Worm (Caenorhabditis elegans): Measurements from ENCODE around the gene oac-2.

oac-2 gene

DNA sequence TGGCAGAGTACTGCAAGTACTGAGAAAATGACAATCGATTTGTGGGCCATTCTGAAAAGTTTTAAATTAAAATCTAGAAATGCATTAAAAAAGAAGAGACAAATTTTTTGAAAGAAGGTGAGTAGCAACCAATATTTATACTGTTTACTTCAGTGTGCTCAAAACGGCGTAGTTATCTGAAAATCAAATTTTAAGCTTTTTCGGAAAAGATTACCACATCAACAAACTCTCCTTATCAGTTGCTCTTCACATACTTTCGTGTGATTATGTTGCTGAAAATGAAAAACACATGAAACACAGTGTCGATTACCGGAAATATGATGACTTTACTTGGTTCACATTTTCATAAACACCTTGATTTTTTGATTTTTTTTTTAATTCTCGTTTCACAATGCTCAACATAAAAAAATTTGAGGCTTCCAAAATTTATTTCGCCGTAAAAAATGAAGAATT is 7.7 kb upstream of the oac-2 start, which contains the start of gene lys-7:
lys-7 (minus strand) TSS at position 51 of the 453 bp plus-strand sequence.
- peak; percentile 12 for TF ChIP-seq sma-9 (GFP tag; optimal IDR thresholded peaks at IDR 0.05)
- no peak for TF ChIP-seq sma-9 (tag; optimal IDR thresholded peaks at IDR 0.05)
- TF ChIP-seq aly-2 (tag; optimal IDR thresholded peaks at IDR 0.05) = no peak

DNA sequence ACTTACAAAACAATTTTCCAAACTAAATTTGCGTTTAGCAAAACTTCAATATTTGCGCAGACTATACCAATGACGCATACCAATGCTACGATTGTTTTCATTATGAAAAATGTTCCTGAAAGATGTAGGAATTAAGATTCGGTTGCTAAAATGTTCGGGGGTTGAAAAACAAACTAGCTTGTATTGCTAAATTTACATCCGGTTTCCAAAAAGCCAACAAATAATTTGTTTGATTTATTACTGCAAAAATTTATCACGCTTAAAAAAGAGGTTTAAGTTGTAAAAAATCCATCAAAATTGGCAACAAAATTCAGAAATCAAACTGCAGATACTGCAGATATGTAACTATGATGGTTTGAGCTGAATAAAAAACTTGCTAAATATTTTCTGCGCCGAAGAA is 5.4 kb upstream of the oac-2 start, which contains the start of gene srbc-30:
srbc-30 (minus strand) TSS at position 101 of the 400 bp plus-strand sequence.
- TF ChIP-seq ceh-16 (tag; optimal IDR thresholded peaks at IDR 0.05) = no peak
- no peak for TF ChIP-seq unc-62 (GFP tag; optimal IDR thresholded peaks at IDR 0.05)

DNA sequence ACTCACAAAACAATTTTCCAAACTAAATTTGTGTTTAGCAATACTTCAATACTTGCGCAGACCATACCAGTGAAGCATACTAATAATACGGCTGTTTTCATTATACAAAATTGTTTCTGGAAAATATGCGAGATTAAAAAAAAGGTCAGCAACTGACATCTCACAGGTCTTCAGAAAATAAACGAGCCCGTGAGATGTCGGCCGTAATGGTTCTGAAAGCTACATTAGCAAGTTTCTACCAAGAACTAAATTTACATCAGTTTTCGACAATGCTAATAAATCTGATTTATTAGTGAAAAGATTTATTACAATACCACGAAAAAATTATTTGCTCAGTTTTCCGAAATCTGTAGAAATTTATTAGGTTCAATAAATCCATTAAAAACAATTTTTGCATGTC is 2.6 kb upstream of the oac-2 start, which contains the start of gene srbc-31:
srbc-31 (minus strand) TSS at position 101 of the 400 bp plus-strand sequence.
- no peak for TF ChIP-seq ama-1 (optimal IDR thresholded peaks at IDR 0.05)
- no peak for TF ChIP-seq lin-11 (tag; optimal IDR thresholded peaks at IDR 0.05)
- no peak for TF ChIP-seq aly-2 (tag; optimal IDR thresholded peaks at IDR 0.05)
- TF ChIP-seq unc-39 (tag; optimal IDR thresholded peaks at IDR 0.05) = no peak
- no peak for TF ChIP-seq nhr-237 (tag; optimal IDR thresholded peaks at IDR 0.05)
- TF ChIP-seq peb-1 (tag; optimal IDR thresholded peaks at IDR 0.05) = no peak
- no peak for TF ChIP-seq C34F6.9 (tag; optimal IDR thresholded peaks at IDR 0.05)
- no peak for TF ChIP-seq R02D3.7 (tag; optimal IDR thresholded peaks at IDR 0.05)
- no peak for TF ChIP-seq mab-5 (tag; optimal IDR thresholded peaks at IDR 0.05)
- TF ChIP-seq nhr-25 (tag; optimal IDR thresholded peaks at IDR 0.05) = no peak
- no peak for TF ChIP-seq lsy-2 (tag; optimal IDR thresholded peaks at IDR 0.05)
- no peak for TF ChIP-seq ztf-11 (tag; optimal IDR thresholded peaks at IDR 0.05)

DNA sequence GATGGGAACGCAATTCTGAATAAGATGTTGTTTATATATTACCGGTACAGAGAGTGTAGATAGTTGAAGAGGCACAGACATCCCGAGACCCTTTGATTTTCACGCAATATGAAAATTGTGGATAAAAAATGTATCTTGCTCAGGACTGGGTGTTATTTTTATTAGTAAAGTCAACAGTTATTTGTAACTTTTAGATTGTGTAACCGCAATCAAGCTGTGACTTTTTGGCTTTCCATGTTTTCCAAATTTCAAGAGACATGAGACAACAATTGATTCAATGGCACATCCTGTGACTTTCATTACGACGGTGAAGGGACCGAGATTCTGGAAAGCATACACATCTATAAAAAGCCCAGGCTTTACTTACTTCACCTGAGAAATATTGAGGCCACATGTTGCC is 1.3 kb upstream of the oac-2 start:
- no peak for TF ChIP-seq ztf-4 (tag; optimal IDR thresholded peaks at IDR 0.05)
- TF ChIP-seq nhr-129 (tag; optimal IDR thresholded peaks at IDR 0.05) = no peak
- TF ChIP-seq dmd-4 (tag; optimal IDR thresholded peaks at IDR 0.05) = no peak
- no peak for TF ChIP-seq mab-5 (tag; optimal IDR thresholded peaks at IDR 0.05)
- no peak for TF ChIP-seq sem-4 (tag; optimal IDR thresholded peaks at IDR 0.05)
- TF ChIP-seq sma-3 (GFP tag; optimal IDR thresholded peaks at IDR 0.05) = no peak
- no peak for TF ChIP-seq peb-1 (tag; optimal IDR thresholded peaks at IDR 0.05)
- TF ChIP-seq blmp-1 (tag; optimal IDR thresholded peaks at IDR 0.05; ENCODE audit: insufficient read depth) = no peak
- no peak for TF ChIP-seq crh-2 (tag; optimal IDR thresholded peaks at IDR 0.05)
- TF ChIP-seq nhr-23 (tag; optimal IDR thresholded peaks at IDR 0.05) = no peak
- no peak for TF ChIP-seq lsy-2 (tag; optimal IDR thresholded peaks at IDR 0.05)

DNA sequence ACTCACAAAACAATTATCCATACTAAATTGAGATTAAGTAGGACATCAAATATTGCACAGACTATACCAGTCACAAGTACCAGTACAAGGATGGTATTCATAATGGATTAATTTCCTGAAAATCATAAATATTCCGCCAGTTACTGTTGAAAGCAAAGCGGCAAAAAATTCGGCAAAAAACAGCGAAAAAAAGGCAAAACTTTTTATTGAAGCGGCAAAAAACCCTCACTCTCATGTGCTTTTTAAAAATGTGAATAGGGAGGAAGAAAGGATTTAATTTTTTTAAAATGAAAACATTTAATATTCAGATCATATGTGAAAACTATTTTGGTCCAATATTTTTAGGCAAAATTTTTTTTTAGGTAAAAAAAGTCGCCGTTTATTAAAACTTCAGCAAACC is 4.1 kb downstream of the oac-2 start, which contains the start of gene srbc-29:
srbc-29 (minus strand) TSS at position 101 of the 400 bp plus-strand sequence.
- no peak for TF ChIP-seq lin-13 (GFP tag; optimal IDR thresholded peaks at IDR 0.05)
- TF ChIP-seq fos-1 (tag; optimal IDR thresholded peaks at IDR 0.05) = no peak
- TF ChIP-seq gmeb-1 (tag; optimal IDR thresholded peaks at IDR 0.05) = no peak
- no peak for TF ChIP-seq zag-1 (tag; optimal IDR thresholded peaks at IDR 0.05)
- no peak for TF ChIP-seq elt-3 (tag; optimal IDR thresholded peaks at IDR 0.05)
- TF ChIP-seq ztf-4 (tag; optimal IDR thresholded peaks at IDR 0.05) = no peak
- TF ChIP-seq R02D3.7 (tag; optimal IDR thresholded peaks at IDR 0.05) = no peak
- no peak for TF ChIP-seq F13H6.1 (tag; optimal IDR thresholded peaks at IDR 0.05)
- no peak for TF ChIP-seq unc-62 (GFP tag; optimal IDR thresholded peaks at IDR 0.05)
- TF ChIP-seq ztf-1 (GFP tag; conservative IDR thresholded peaks at IDR 0.05) = no peak

DNA sequence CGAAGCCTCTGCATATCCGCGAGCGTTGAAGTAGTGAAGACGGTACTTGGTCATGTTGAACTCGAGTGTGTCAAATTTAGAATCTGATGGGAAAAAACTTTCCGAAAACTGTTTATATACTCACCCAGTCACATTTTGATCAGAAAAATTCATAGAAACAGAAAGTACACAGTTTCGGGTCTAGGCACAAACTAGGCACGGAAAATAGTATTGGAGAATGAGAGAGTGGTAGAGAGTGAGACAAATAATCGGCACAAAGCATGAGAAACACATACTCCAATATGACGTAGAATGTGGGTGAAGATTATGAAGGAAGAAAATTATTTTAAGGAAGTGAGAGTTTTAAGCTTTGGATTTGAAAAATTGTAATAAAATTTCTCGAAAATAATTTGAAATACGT is 6.5 kb downstream of the oac-2 start, which contains the start of gene gst-33:
gst-33 (minus strand) TSS at position 127 of the 400 bp plus-strand sequence.
- TF ChIP-seq sma-9 (GFP tag; optimal IDR thresholded peaks at IDR 0.05) (peak; percentile 73), sma-9 (tag; optimal IDR thresholded peaks at IDR 0.05) (no peak), nhr-129 (tag; optimal IDR thresholded peaks at IDR 0.05) (peak; percentile 39), fos-1 (tag; optimal IDR thresholded peaks at IDR 0.05) (peak; percentile 41), F13H6.1 (tag; optimal IDR thresholded peaks at IDR 0.05) (peak; percentile 4), ztf-1 (GFP tag; conservative IDR thresholded peaks at IDR 0.05) (no peak), nhr-12 (tag; optimal IDR thresholded peaks at IDR 0.05) (no peak), gmeb-1 (tag; optimal IDR thresholded peaks at IDR 0.05) (peak; percentile 61), nhr-21 (tag; optimal IDR thresholded peaks at IDR 0.05) (no peak), blmp-1 (tag; optimal IDR thresholded peaks at IDR 0.05; ENCODE audit: insufficient read depth) (peak; percentile 61), crh-2 (tag; optimal IDR thresholded peaks at IDR 0.05) (peak; percentile 22)

Data from whole organism, L2 larva.